Worm (Caenorhabditis elegans) whole organism, L1 larva: Measurements from ENCODE around the gene cdh-10.

Experiments
- C04F5.9 ChIP-seq: sonication (generic microtip); optimal IDR thresholded peaks from 2 replicates; lab custom pipeline; 2016; ENCODE audit warnings: missing genetic modification characterization, missing compliant biosample characterization
- C34B4.2 ChIP-seq: sonication (generic microtip); optimal IDR thresholded peaks from 2 replicates; lab custom pipeline; 2017; ENCODE audit warnings: mild to moderate bottlenecking, missing genetic modification characterization, missing compliant biosample characterization
- aha-1 ChIP-seq: fragments of 150-350 bp; optimal IDR thresholded peaks from 2 replicates; lab custom pipeline; 2014; ENCODE audit warnings: missing biosample characterization, missing genetic modification characterization
- alr-1 ChIP-seq: fragments of 200-800 bp; sonication (Bioruptor generic); optimal IDR thresholded peaks from 2 replicates; lab custom pipeline; 2018; ENCODE audit warnings: borderline replicate concordance, mild to moderate bottlenecking, missing genetic modification characterization, missing compliant biosample characterization
- aly-2 ChIP-seq: fragments of 150-350 bp; optimal IDR thresholded peaks from 2 replicates; lab custom pipeline; 2014; ENCODE audit warnings: missing biosample characterization, missing genetic modification characterization
- ceh-88 ChIP-seq: fragments of 200-800 bp; sonication (Bioruptor generic); IDR thresholded peaks from 2 replicates; pipeline ENCODE4 v1.3.6; 2022; ENCODE audit warnings: missing genetic modification characterization, missing compliant biosample characterization
- ceh-90 ChIP-seq: sonication (generic microtip); optimal IDR thresholded peaks from 2 replicates; lab custom pipeline; 2016; ENCODE audit warnings: missing genetic modification characterization, missing compliant biosample characterization
- ces-1 ChIP-seq: fragments of 150-350 bp; optimal IDR thresholded peaks from 2 replicates; lab custom pipeline; 2014; ENCODE audit warnings: missing biosample characterization, missing genetic modification reagents, missing genetic modification characterization
- dpl-1 ChIP-seq, 3 experiments: fragments of 150-350 bp in 2 of 3; sonication (generic microtip) in 1 of 3; optimal IDR thresholded peaks; 2 replicates each; lab custom pipeline; 2014 to 2017; ENCODE audit warnings: missing biosample characterization in 3 of 3, missing genetic modification characterization in 3 of 3, missing genetic modification reagents in 3 of 3
- efl-3 ChIP-seq: fragments of 200-800 bp; sonication (Bioruptor generic); optimal IDR thresholded peaks from 2 replicates; lab custom pipeline; 2018; ENCODE audit warnings: mild to moderate bottlenecking, missing genetic modification characterization, missing compliant biosample characterization
- egl-13 ChIP-seq: sonication (generic microtip); optimal IDR thresholded peaks from 2 replicates; lab custom pipeline; 2016; ENCODE audit warnings: missing genotype, missing genetic modification reagents, missing genetic modification characterization, missing compliant biosample characterization
- elt-2 ChIP-seq: sonication (generic microtip); optimal IDR thresholded peaks from 2 replicates; lab custom pipeline; 2016; ENCODE audit warnings: missing genetic modification characterization, mild to moderate bottlenecking, inconsistent platforms, missing compliant biosample characterization, missing genetic modification reagents
- elt-3 ChIP-seq, 6 experiments: fragments of 150-350 bp in 1 of 6; sonication (generic microtip); optimal IDR thresholded peaks; 2 replicates each; lab custom pipeline; 2017 to 2018; ENCODE audit warnings: missing biosample characterization in 6 of 6, missing genetic modification characterization in 6 of 6, inconsistent platforms in 1 of 6
- ets-5 ChIP-seq: fragments of 200-800 bp; sonication (Bioruptor generic); IDR thresholded peaks from 2 replicates; pipeline ENCODE4 v1.3.6; 2022; ENCODE audit warnings: missing genetic modification characterization, missing compliant biosample characterization
- fkh-4 ChIP-seq: sonication (generic microtip); optimal IDR thresholded peaks from 2 replicates; lab custom pipeline; 2016; ENCODE audit warnings: missing compliant biosample characterization, missing genetic modification characterization, borderline replicate concordance
- fos-1 ChIP-seq: fragments of 150-350 bp; optimal IDR thresholded peaks from 2 replicates; lab custom pipeline; 2014; ENCODE audit warnings: missing biosample characterization, missing genetic modification characterization
- hlh-17 ChIP-seq: fragments of 200-800 bp; sonication (Bioruptor generic); optimal IDR thresholded peaks from 2 replicates; lab custom pipeline; 2018; ENCODE audit warnings: missing genetic modification characterization, mild to moderate bottlenecking, missing compliant biosample characterization, moderate library complexity, borderline replicate concordance
- hlh-4 ChIP-seq: sonication (generic microtip); optimal IDR thresholded peaks from 2 replicates; lab custom pipeline; 2016; ENCODE audit warnings: mild to moderate bottlenecking, missing genetic modification characterization, missing compliant biosample characterization
- isw-1 ChIP-seq: fragments of 200-800 bp; sonication (Bioruptor generic); IDR thresholded peaks from 2 replicates; pipeline ENCODE4 v1.3.6; 2022; ENCODE audit warnings: missing genetic modification characterization, missing compliant biosample characterization
- lin-13 ChIP-seq: fragments of 150-350 bp; optimal IDR thresholded peaks from 2 replicates; lab custom pipeline; 2014; ENCODE audit warnings: missing biosample characterization, missing genetic modification reagents, missing genetic modification characterization
- lin-14 ChIP-seq: fragments of 200-800 bp; sonication (Bioruptor generic); optimal IDR thresholded peaks from 2 replicates; lab custom pipeline; 2018; ENCODE audit warnings: mild to moderate bottlenecking, missing genetic modification characterization, moderate library complexity, missing compliant biosample characterization
- lin-35 ChIP-seq, 2 experiments: fragments of 150-350 bp; optimal IDR thresholded peaks; 2 replicates each; lab custom pipeline; 2014; ENCODE audit warnings: missing biosample characterization in 2 of 2, missing genetic modification characterization in 2 of 2, missing genetic modification reagents in 2 of 2
- lin-39 ChIP-seq: fragments of 150-350 bp; optimal IDR thresholded peaks from 2 replicates; lab custom pipeline; 2014; ENCODE audit warnings: missing biosample characterization, missing genetic modification reagents, missing genetic modification characterization
- lir-3 ChIP-seq: sonication (generic microtip); optimal IDR thresholded peaks from 2 replicates; lab custom pipeline; 2016; ENCODE audit warnings: mild to moderate bottlenecking, missing genetic modification characterization, moderate library complexity, missing compliant biosample characterization; ENCODE audit not compliant: poor library complexity
- lsy-2 ChIP-seq, 2 experiments: fragments of 150-350 bp; optimal IDR thresholded peaks; 2 replicates each; lab custom pipeline; 2014; ENCODE audit warnings: missing biosample characterization in 2 of 2, missing genetic modification characterization in 2 of 2
- mab-9 ChIP-seq: fragments of 200-800 bp; sonication (Bioruptor generic); IDR thresholded peaks from 2 replicates; pipeline ENCODE4 v1.3.6; 2022; ENCODE audit warnings: missing genetic modification reagents, missing genetic modification characterization, missing compliant biosample characterization
- mdl-1 ChIP-seq, 2 experiments: fragments of 150-350 bp; optimal IDR thresholded peaks; 2 replicates each; lab custom pipeline; 2014 to 2017; ENCODE audit warnings: missing biosample characterization in 2 of 2, missing genetic modification characterization in 2 of 2, inconsistent platforms in 1 of 2
- mef-2 ChIP-seq: fragments of 150-350 bp; optimal IDR thresholded peaks from 2 replicates; lab custom pipeline; 2014; ENCODE audit warnings: missing biosample characterization, missing genetic modification characterization
- mep-1 ChIP-seq: fragments of 150-350 bp; optimal IDR thresholded peaks from 2 replicates; lab custom pipeline; 2014; ENCODE audit warnings: missing biosample characterization, missing genetic modification characterization
- nhr-11 ChIP-seq: fragments of 150-350 bp; optimal IDR thresholded peaks from 2 replicates; lab custom pipeline; 2014; ENCODE audit warnings: missing biosample characterization, missing genetic modification characterization
- nhr-237 ChIP-seq: fragments of 150-350 bp; optimal IDR thresholded peaks from 2 replicates; lab custom pipeline; 2014; ENCODE audit warnings: missing biosample characterization, missing genetic modification characterization
- nhr-28 ChIP-seq: fragments of 150-350 bp; optimal IDR thresholded peaks from 2 replicates; lab custom pipeline; 2014; ENCODE audit warnings: missing biosample characterization, missing genetic modification characterization
- nhr-47 ChIP-seq: sonication (generic microtip); optimal IDR thresholded peaks from 2 replicates; lab custom pipeline; 2016; ENCODE audit warnings: mild to moderate bottlenecking, missing genetic modification characterization, moderate library complexity, missing compliant biosample characterization
- nhr-76 ChIP-seq: sonication (generic microtip); optimal IDR thresholded peaks from 2 replicates; lab custom pipeline; 2017; ENCODE audit warnings: missing biosample characterization, missing genetic modification characterization
- nhr-77 ChIP-seq: fragments of 150-350 bp; optimal IDR thresholded peaks from 2 replicates; lab custom pipeline; 2014; ENCODE audit warnings: missing biosample characterization, missing genetic modification characterization
- pax-3 ChIP-seq: fragments of 200-800 bp; sonication (Bioruptor generic); optimal IDR thresholded peaks from 2 replicates; lab custom pipeline; 2018; ENCODE audit warnings: mild to moderate bottlenecking, missing genetic modification characterization, moderate library complexity, missing compliant biosample characterization
- rnt-1 ChIP-seq: sonication (generic microtip); optimal IDR thresholded peaks from 2 replicates; lab custom pipeline; 2016; ENCODE audit warnings: mild to moderate bottlenecking, missing genetic modification characterization, moderate library complexity, missing compliant biosample characterization
- skn-1 ChIP-seq: fragments of 150-350 bp; optimal IDR thresholded peaks from 2 replicates; lab custom pipeline; 2014; ENCODE audit warnings: missing biosample characterization, missing genetic modification characterization
- snpc-4 ChIP-seq: fragments of 150-350 bp; optimal IDR thresholded peaks from 2 replicates; lab custom pipeline; 2014; ENCODE audit warnings: missing biosample characterization, missing genetic modification characterization
- sox-4 ChIP-seq: sonication (generic microtip); optimal IDR thresholded peaks from 2 replicates; lab custom pipeline; 2016; ENCODE audit warnings: missing genetic modification characterization, missing compliant biosample characterization
- sptf-1 ChIP-seq: fragments of 150-350 bp; optimal IDR thresholded peaks from 2 replicates; lab custom pipeline; 2014; ENCODE audit warnings: missing biosample characterization, missing genetic modification characterization
- sup-37 ChIP-seq: fragments of 200-800 bp; sonication (Bioruptor generic); optimal IDR thresholded peaks from 2 replicates; lab custom pipeline; 2018; ENCODE audit warnings: mild to moderate bottlenecking, missing genetic modification characterization, missing compliant biosample characterization
- swsn-7 ChIP-seq: sonication (generic microtip); optimal IDR thresholded peaks from 2 replicates; lab custom pipeline; 2016; ENCODE audit warnings: missing genetic modification characterization, missing compliant biosample characterization
- tlp-1 ChIP-seq: fragments of 150-350 bp; optimal IDR thresholded peaks from 2 replicates; lab custom pipeline; 2014; ENCODE audit warnings: missing biosample characterization, missing genetic modification characterization
- unc-30 ChIP-seq: sonication (generic microtip); optimal IDR thresholded peaks from 2 replicates; lab custom pipeline; 2017; ENCODE audit warnings: missing biosample characterization, missing genetic modification characterization
- unc-86 ChIP-seq: sonication (generic microtip); optimal IDR thresholded peaks from 2 replicates; lab custom pipeline; 2016; ENCODE audit warnings: missing genetic modification characterization, missing compliant biosample characterization
- unc-98 ChIP-seq: fragments of 200-800 bp; sonication (Bioruptor generic); IDR thresholded peaks from 2 replicates; pipeline ENCODE4 v1.3.6; 2022; ENCODE audit warnings: missing genetic modification characterization, missing compliant biosample characterization
- vab-15 ChIP-seq: sonication (generic microtip); optimal IDR thresholded peaks from 2 replicates; lab custom pipeline; 2017; ENCODE audit warnings: missing genotype, mild to moderate bottlenecking, missing genetic modification characterization, missing compliant biosample characterization
- xbp-1 ChIP-seq: sonication (generic microtip); optimal IDR thresholded peaks from 2 replicates; lab custom pipeline; 2016; ENCODE audit warnings: missing genetic modification characterization, missing compliant biosample characterization
- zag-1 ChIP-seq: fragments of 150-350 bp; optimal IDR thresholded peaks from 2 replicates; lab custom pipeline; 2014; ENCODE audit warnings: missing biosample characterization, missing genetic modification characterization
- zip-4 ChIP-seq: fragments of 200-800 bp; sonication (Bioruptor generic); optimal IDR thresholded peaks from 2 replicates; lab custom pipeline; 2018; ENCODE audit warnings: mild to moderate bottlenecking, missing genetic modification characterization, moderate library complexity, missing compliant biosample characterization
- ztf-4 ChIP-seq: fragments of 150-350 bp; optimal IDR thresholded peaks from 2 replicates; lab custom pipeline; 2014; ENCODE audit warnings: missing biosample characterization, missing genetic modification characterization

The cdh-10 gene

DNA sequence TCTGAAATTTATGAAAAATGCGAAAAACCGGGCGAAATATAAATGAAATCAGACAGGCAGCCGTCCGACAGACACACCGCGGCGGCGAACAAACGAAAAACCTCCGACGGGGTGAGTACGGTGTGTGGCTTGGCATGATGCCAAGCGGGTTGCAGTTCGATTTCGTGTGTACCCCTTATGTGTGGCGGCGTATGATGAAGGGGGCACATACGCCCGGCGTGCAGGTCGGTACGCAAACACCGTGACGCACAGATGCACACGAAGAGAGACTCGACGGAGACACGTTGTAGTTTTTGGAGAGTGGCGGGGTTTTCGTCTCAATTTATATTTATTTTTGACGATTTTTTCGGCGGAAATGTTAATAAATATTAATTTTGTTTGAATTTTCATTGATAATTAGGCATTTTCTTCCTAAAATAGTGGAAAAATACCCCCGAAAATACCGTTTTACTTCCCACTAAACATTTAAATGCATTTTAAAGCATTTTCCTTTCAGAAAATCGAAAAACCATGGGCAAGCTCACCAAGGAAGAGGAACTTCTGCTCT, 74.1 kb downstream of the cdh-10 start, which contains the start of gene trap-3:
Gene trap-3, plus strand, starts transcription at position 497 of the 547 bp plus-strand sequence.
- TF ChIP-seq tlp-1 (tag; lab: Kevin White, UChicago) (no peak), ces-1 (GFP tag; lab: Kevin White, UChicago) (no peak), unc-30 (tag; lab: Kevin White, UChicago) (no peak), sptf-1 (no peak), dpl-1 (GFP tag; optimal IDR thresholded peaks at IDR 0.05; lab: Kevin White, UChicago) (peak; percentile 81 to 86 (median 86)), mdl-1 (tag; optimal IDR thresholded peaks at IDR 0.05; lab: Kevin White, UChicago) (peak in 1 of 2 experiments; percentile 96), nhr-76 (tag; lab: Kevin White, UChicago) (no peak), fkh-4 (tag; lab: Kevin White, UChicago) (peak; percentile 55), nhr-28 (peak; percentile 21), vab-15 (tag; lab: Kevin White, UChicago) (peak; percentile 60), ceh-88 (GFP tag; lab: Robert Waterston, UW) (peak; percentile 82), hlh-17 (GFP tag; lab: Kevin White, UChicago) (no peak), zip-4 (GFP tag; lab: Kevin White, UChicago) (peak; percentile 85), unc-86 (peak; percentile 95), elt-2 (tag; lab: Kevin White, UChicago) (peak; percentile 88), fos-1 (tag; lab: Kevin White, UChicago) (peak; percentile 93), lir-3 (tag; lab: Kevin White, UChicago) (no peak), efl-3 (no peak), xbp-1 (tag; lab: Kevin White, UChicago) (peak; percentile 97), C34B4.2 (tag; lab: Kevin White, UChicago) (peak; percentile 69), swsn-7 (peak; percentile 96), ztf-4 (tag; lab: Kevin White, UChicago) (peak; percentile 93), lin-13 (GFP tag; lab: Kevin White, UChicago) (peak; percentile 96), nhr-47 (peak; percentile 98), pax-3 (tag; lab: Kevin White, UChicago) (peak; percentile 91), lin-14 (GFP tag; lab: Kevin White, UChicago) (peak; percentile 97), sup-37 (GFP tag; lab: Kevin White, UChicago) (peak; percentile 91), lin-39 (peak; percentile 76), lsy-2 (tag; optimal IDR thresholded peaks at IDR 0.05; lab: Kevin White, UChicago) (peak; percentile 97 to 98), mef-2 (tag; lab: Kevin White, UChicago) (peak; percentile 47), snpc-4 (tag; lab: Kevin White, UChicago) (peak; percentile 82), ets-5 (GFP tag; lab: Robert Waterston, UW) (no peak), C04F5.9 (tag; lab: Kevin White, UChicago) (peak; percentile 92), aly-2 (tag; lab: Kevin White, UChicago) (no peak), nhr-237 (peak; percentile 46), elt-3 (tag; optimal IDR thresholded peaks at IDR 0.05; lab: Kevin White, UChicago) (peak in 4 of 6 experiments; percentile 34 to 92 (median 78)), sox-4 (tag; lab: Kevin White, UChicago) (peak; percentile 79), nhr-11 (tag; lab: Kevin White, UChicago) (peak; percentile 75), isw-1 (GFP tag; lab: Robert Waterston, UW) (peak; percentile 94), mab-9 (GFP tag; lab: Robert Waterston, UW) (peak; percentile 89), zag-1 (no peak), ceh-90 (tag; lab: Kevin White, UChicago) (peak; percentile 53), mep-1 (tag; lab: Kevin White, UChicago) (peak; percentile 94), egl-13 (tag; lab: Kevin White, UChicago) (peak; percentile 91), nhr-77 (tag; lab: Kevin White, UChicago) (peak; percentile 94), alr-1 (no peak), rnt-1 (tag; lab: Kevin White, UChicago) (peak; percentile 98), hlh-4 (tag; lab: Kevin White, UChicago) (no peak), skn-1 (tag; lab: Kevin White, UChicago) (peak; percentile 81), lin-35 (GFP tag; optimal IDR thresholded peaks at IDR 0.05; lab: Kevin White, UChicago) (peak; percentile 89 to 93), unc-98 (GFP tag; lab: Robert Waterston, UW) (peak; percentile 84), aha-1 (tag; lab: Kevin White, UChicago) (peak; percentile 86)
